Worm (Caenorhabditis elegans): ENCODE measurements around the gene git-1.

DNA sequence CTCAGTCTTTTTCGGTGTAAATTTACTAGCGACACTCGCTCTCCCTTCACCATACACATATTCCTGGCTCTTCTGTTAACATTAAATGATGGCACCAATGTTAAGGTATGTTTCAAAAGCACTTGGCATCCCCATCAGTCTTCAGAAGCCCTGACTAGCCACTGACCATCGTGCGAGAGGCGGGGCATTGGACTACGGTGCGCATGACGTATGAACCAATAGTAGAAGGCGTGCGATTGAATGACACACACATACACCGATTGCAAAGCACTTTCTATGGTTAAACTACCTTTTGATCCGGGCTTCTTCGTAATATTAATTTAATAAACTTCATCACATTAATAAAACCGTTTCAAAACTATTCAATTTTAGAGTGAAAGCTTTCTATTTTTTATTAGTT, 19.5 kb upstream of the git-1 start:
- TF ChIP-seq mdl-1 (tag; optimal IDR thresholded peaks at IDR 0.05) = no peak
- TF ChIP-seq aly-2 (tag; optimal IDR thresholded peaks at IDR 0.05) = no peak
- TF ChIP-seq mxl-3 (GFP tag; optimal IDR thresholded peaks at IDR 0.05) = no peak
- TF ChIP-seq nhr-25 (tag; optimal IDR thresholded peaks at IDR 0.05; ENCODE audit: borderline replicate concordance, insufficient read depth) = no peak
- TF ChIP-seq snpc-4 (tag; optimal IDR thresholded peaks at IDR 0.05) = no peak
- TF ChIP-seq nhr-76 (tag; optimal IDR thresholded peaks at IDR 0.05) = no peak
- no peak for TF ChIP-seq arid-1 (GFP tag; conservative IDR thresholded peaks at IDR 0.05)
- TF ChIP-seq spr-1 (tag; optimal IDR thresholded peaks at IDR 0.05) = no peak
- TF ChIP-seq duxl-1 (tag; optimal IDR thresholded peaks at IDR 0.05; ENCODE audit: poor library complexity) = no peak
- no peak for TF ChIP-seq mep-1 (tag; optimal IDR thresholded peaks at IDR 0.05)
- TF ChIP-seq egl-27 (tag; optimal IDR thresholded peaks at IDR 0.05) = no peak
- no peak for TF ChIP-seq ZK337.2 (GFP tag; IDR thresholded peaks at IDR 0.05)
- no peak for TF ChIP-seq R02D3.7 (tag; optimal IDR thresholded peaks at IDR 0.05)
- TF ChIP-seq ama-1 (optimal IDR thresholded peaks at IDR 0.05) = no peak

All from whole organism, L4 larva.